Fruit fly (Drosophila melanogaster) whole organism, embryonic: ENCODE measurements around the gene Cubn.
A peak's percentile ranks its signal among the peaks of the same experiment; 100 is the strongest.

Source experiments
- Antp ChIP-seq: fragments of 200-800 bp; sonication (Bioruptor generic); optimal IDR thresholded peaks from 3 replicates; lab custom pipeline; 2016; ENCODE audit warnings: missing biosample characterization, missing genetic modification characterization
- Awh ChIP-seq: fragments of 200-800 bp; sonication (Bioruptor generic); IDR thresholded peaks from 2 replicates; pipeline ENCODE4, ENCODE4 v1.3.6; 2022; ENCODE audit warnings: missing biosample characterization, missing genetic modification characterization
- CG11398 ChIP-seq: fragments of 200-800 bp; sonication (Bioruptor generic); optimal IDR thresholded peaks from 2 replicates; lab custom pipeline; 2016; ENCODE audit warnings: missing biosample characterization, missing genetic modification characterization
- CG12942 ChIP-seq: fragments of 200-800 bp; sonication (Bioruptor generic); optimal IDR thresholded peaks from 3 replicates; lab custom pipeline; 2016; ENCODE audit warnings: missing biosample characterization, missing genetic modification characterization
- CG13775 ChIP-seq: fragments of 200-800 bp; sonication (Bioruptor generic); optimal IDR thresholded peaks from 3 replicates; lab custom pipeline; 2017; ENCODE audit warnings: missing biosample characterization, mild to moderate bottlenecking, missing genetic modification characterization
- CG13894 ChIP-seq: fragments of 200-800 bp; sonication (Bioruptor generic); optimal IDR thresholded peaks from 3 replicates; lab custom pipeline; 2018; ENCODE audit warnings: missing biosample characterization, mild to moderate bottlenecking, missing genetic modification characterization, moderate library complexity
- CG1529 ChIP-seq: fragments of 200-800 bp; sonication (Bioruptor generic); optimal IDR thresholded peaks from 3 replicates; lab custom pipeline; 2018; ENCODE audit warnings: missing biosample characterization, missing genetic modification characterization
- CG15479 ChIP-seq: fragments of 200-800 bp; sonication (Bioruptor generic); optimal IDR thresholded peaks from 3 replicates; lab custom pipeline; 2019; ENCODE audit warnings: missing biosample characterization, mild to moderate bottlenecking, missing genetic modification characterization, moderate library complexity
- CG1602 ChIP-seq: fragments of 200-800 bp; sonication (Bioruptor generic); optimal IDR thresholded peaks from 3 replicates; lab custom pipeline; 2016; ENCODE audit warnings: missing biosample characterization, missing genetic modification characterization
- CG1792 ChIP-seq: fragments of 200-800 bp; sonication (Bioruptor generic); optimal IDR thresholded peaks from 2 replicates; lab custom pipeline; 2016; ENCODE audit warnings: missing biosample characterization, missing genetic modification characterization
- CG1832 ChIP-seq: fragments of 200-800 bp; sonication (Bioruptor generic); optimal IDR thresholded peaks from 2 replicates; lab custom pipeline; 2017; ENCODE audit warnings: missing biosample characterization, mild to moderate bottlenecking, missing genetic modification characterization, inconsistent platforms
- CG2712 ChIP-seq: fragments of 200-800 bp; optimal IDR thresholded peaks from 3 replicates; lab custom pipeline; 2019; ENCODE audit warnings: missing biosample characterization, mild to moderate bottlenecking, missing genetic modification characterization, moderate library complexity
- CG33213 ChIP-seq: fragments of 200-800 bp; sonication (Bioruptor generic); optimal IDR thresholded peaks from 3 replicates; lab custom pipeline; 2016; ENCODE audit warnings: missing biosample characterization, missing genetic modification characterization
- CG3407 ChIP-seq: fragments of 200-800 bp; sonication (Bioruptor generic); optimal IDR thresholded peaks from 2 replicates; lab custom pipeline; 2018; ENCODE audit warnings: missing biosample characterization, mild to moderate bottlenecking, missing genetic modification characterization
- CG42726 ChIP-seq: fragments of 200-800 bp; sonication (Bioruptor generic); IDR thresholded peaks from 2 replicates; pipeline ENCODE4 v1.3.6; 2022; ENCODE audit warnings: missing biosample characterization, missing genetic modification characterization; ENCODE audit not compliant: partially characterized antibody
- CG4360 ChIP-seq: fragments of 200-800 bp; sonication (Bioruptor generic); IDR thresholded peaks from 2 replicates; pipeline ENCODE4 v1.3.6; 2022; ENCODE audit warnings: missing biosample characterization, missing genetic modification characterization
- CG9437 ChIP-seq: fragments of 200-800 bp; sonication (Bioruptor generic); optimal IDR thresholded peaks from 2 replicates; lab custom pipeline; 2018; ENCODE audit warnings: missing biosample characterization, mild to moderate bottlenecking, missing genetic modification characterization
- Dbx ChIP-seq: fragments of 200-800 bp; sonication (Bioruptor generic); IDR thresholded peaks from 3 replicates; pipeline ENCODE4 v1.3.6; 2022; ENCODE audit warnings: missing biosample characterization, missing genetic modification characterization
- Dll ChIP-seq: fragments of 200-800 bp; sonication (Bioruptor generic); IDR thresholded peaks from 4 replicates; pipeline ENCODE4 v1.3.6; 2022; ENCODE audit warnings: missing biosample characterization, missing genetic modification characterization; ENCODE audit not compliant: partially characterized antibody
- Hmx ChIP-seq: fragments of 200-800 bp; sonication (Bioruptor generic); optimal IDR thresholded peaks from 2 replicates; lab custom pipeline; 2016; ENCODE audit warnings: missing biosample characterization, missing genetic modification characterization
- Lhr ChIP-seq: fragments of 200-800 bp; sonication (Bioruptor generic); optimal IDR thresholded peaks from 3 replicates; lab custom pipeline; 2017; ENCODE audit warnings: mild to moderate bottlenecking, missing biosample characterization, missing genetic modification reagents, missing genetic modification characterization
- MESR4 ChIP-seq: fragments of 200-800 bp; sonication (Bioruptor generic); optimal IDR thresholded peaks from 2 replicates; lab custom pipeline; 2018; ENCODE audit warnings: missing biosample characterization, mild to moderate bottlenecking, missing genetic modification characterization, moderate library complexity
- Mes4 ChIP-seq: fragments of 200-800 bp; sonication (Bioruptor generic); optimal IDR thresholded peaks from 2 replicates; lab custom pipeline; 2016; ENCODE audit warnings: missing biosample characterization, missing genetic modification characterization
- Neu2 ChIP-seq: fragments of 200-800 bp; sonication (Bioruptor generic); optimal IDR thresholded peaks from 3 replicates; lab custom pipeline; 2016; ENCODE audit warnings: missing biosample characterization, missing genetic modification characterization, borderline replicate concordance
- Nf-YB ChIP-seq: fragments of 200-800 bp; sonication (Bioruptor generic); optimal IDR thresholded peaks from 3 replicates; lab custom pipeline; 2019; ENCODE audit warnings: missing biosample characterization, mild to moderate bottlenecking, missing genetic modification characterization, moderate library complexity
- Sry-β ChIP-seq: fragments of 200-800 bp; sonication (Bioruptor generic); optimal IDR thresholded peaks from 2 replicates; lab custom pipeline; 2018; ENCODE audit warnings: missing biosample characterization, mild to moderate bottlenecking, missing genetic modification characterization, moderate library complexity
- Ssrp ChIP-seq: fragments of 200-800 bp; sonication (Bioruptor generic); optimal IDR thresholded peaks from 2 replicates; lab custom pipeline; 2018; ENCODE audit warnings: missing biosample characterization, mild to moderate bottlenecking, missing genetic modification characterization, moderate library complexity
- abd-A ChIP-seq: fragments of 200-800 bp; sonication (Bioruptor generic); optimal IDR thresholded peaks from 3 replicates; lab custom pipeline; 2019; ENCODE audit warnings: missing biosample characterization, mild to moderate bottlenecking, missing genetic modification characterization, moderate library complexity
- ac ChIP-seq: fragments of 200-800 bp; sonication (Bioruptor generic); optimal IDR thresholded peaks from 3 replicates; lab custom pipeline; 2017; ENCODE audit warnings: missing biosample characterization, mild to moderate bottlenecking, missing genetic modification characterization
- croc ChIP-seq: fragments of 200-800 bp; sonication (Bioruptor generic); conservative IDR thresholded peaks from 3 replicates; pipeline ENCODE4 v1.3.6; 2022; ENCODE audit warnings: missing biosample characterization, missing genetic modification characterization
- dan ChIP-seq: fragments of 200-800 bp; sonication (Bioruptor generic); IDR thresholded peaks from 2 replicates; pipeline ENCODE4 v1.3.6; 2022; ENCODE audit warnings: missing biosample characterization, missing genetic modification characterization
- dimm ChIP-seq: fragments of 200-800 bp; sonication (Bioruptor generic); IDR thresholded peaks from 2 replicates; pipeline ENCODE4 v1.3.6; 2022; ENCODE audit warnings: missing biosample characterization, missing genetic modification characterization
- dysf ChIP-seq: fragments of 200-800 bp; sonication (Bioruptor generic); IDR thresholded peaks from 3 replicates; pipeline ENCODE4 v1.3.6; 2022; ENCODE audit warnings: missing biosample characterization, missing genetic modification characterization
- fd3F ChIP-seq: fragments of 200-800 bp; sonication (Bioruptor generic); optimal IDR thresholded peaks from 2 replicates; lab custom pipeline; 2018; ENCODE audit warnings: missing biosample characterization, mild to moderate bottlenecking, missing genetic modification characterization, moderate library complexity
- gsb-n ChIP-seq: fragments of 200-800 bp; sonication (Bioruptor generic); optimal IDR thresholded peaks from 3 replicates; lab custom pipeline; 2018; ENCODE audit warnings: missing biosample characterization, mild to moderate bottlenecking, missing genetic modification characterization
- inv ChIP-seq: fragments of 200-800 bp; sonication (Bioruptor generic); IDR thresholded peaks from 2 replicates; pipeline ENCODE4 v1.3.6; 2022; ENCODE audit warnings: missing biosample characterization, missing genetic modification characterization; ENCODE audit not compliant: partially characterized antibody
- knrl ChIP-seq: fragments of 200-800 bp; sonication (Bioruptor generic); IDR thresholded peaks from 3 replicates; pipeline ENCODE4 v1.3.6; 2022; ENCODE audit warnings: missing biosample characterization, missing genetic modification characterization; ENCODE audit not compliant: partially characterized antibody
- p53 ChIP-seq: fragments of 200-800 bp; sonication (Bioruptor generic); optimal IDR thresholded peaks from 2 replicates; lab custom pipeline; 2016; ENCODE audit warnings: missing biosample characterization, missing genetic modification characterization
- salm ChIP-seq: fragments of 200-800 bp; sonication (Bioruptor generic); optimal IDR thresholded peaks from 2 replicates; lab custom pipeline; 2018; ENCODE audit warnings: missing biosample characterization, mild to moderate bottlenecking, missing genetic modification characterization
- sim ChIP-seq: fragments of 200-800 bp; sonication (Bioruptor generic); IDR thresholded peaks from 2 replicates; pipeline ENCODE4 v1.3.6; 2022; ENCODE audit warnings: missing biosample characterization, missing genetic modification characterization
- sna ChIP-seq: fragments of 200-800 bp; sonication (Bioruptor generic); IDR thresholded peaks from 2 replicates; pipeline ENCODE4 v1.3.6; 2022; ENCODE audit warnings: missing biosample characterization, missing genetic modification characterization; ENCODE audit not compliant: partially characterized antibody
- sr ChIP-seq: fragments of 200-800 bp; sonication (Bioruptor generic); IDR thresholded peaks from 3 replicates; pipeline ENCODE4 v1.3.6; 2022; ENCODE audit warnings: missing biosample characterization, missing genetic modification characterization
- stwl ChIP-seq: fragments of 200-800 bp; sonication (Bioruptor generic); optimal IDR thresholded peaks from 3 replicates; lab custom pipeline; 2018; ENCODE audit warnings: missing biosample characterization, mild to moderate bottlenecking, missing genetic modification characterization, moderate library complexity
- tap ChIP-seq: fragments of 200-800 bp; optimal IDR thresholded peaks from 3 replicates; lab custom pipeline; 2019; ENCODE audit warnings: missing biosample characterization, mild to moderate bottlenecking, missing genetic modification characterization, moderate library complexity
- tna ChIP-seq: fragments of 200-800 bp; sonication (Bioruptor generic); IDR thresholded peaks from 2 replicates; pipeline ENCODE4 v1.3.6; 2022; ENCODE audit warnings: missing biosample characterization, missing genetic modification characterization; ENCODE audit not compliant: partially characterized antibody
- trem ChIP-seq: fragments of 200-800 bp; optimal IDR thresholded peaks from 3 replicates; lab custom pipeline; 2019; ENCODE audit warnings: missing biosample characterization, mild to moderate bottlenecking, missing genetic modification characterization, moderate library complexity
- trh ChIP-seq: fragments of 200-800 bp; sonication (Bioruptor generic); optimal IDR thresholded peaks from 2 replicates; lab custom pipeline; 2016; ENCODE audit warnings: missing biosample characterization, missing genetic modification characterization
- unpg ChIP-seq: fragments of 200-800 bp; sonication (Bioruptor generic); optimal IDR thresholded peaks from 3 replicates; lab custom pipeline; 2018; ENCODE audit warnings: missing biosample characterization, mild to moderate bottlenecking, missing genetic modification characterization, moderate library complexity
- vvl ChIP-seq: fragments of 200-800 bp; sonication (Bioruptor generic); IDR thresholded peaks from 2 replicates; pipeline ENCODE4 v1.3.6; 2022; ENCODE audit warnings: missing biosample characterization, missing genetic modification characterization
- zen2 ChIP-seq: fragments of 200-800 bp; sonication (Bioruptor generic); IDR thresholded peaks from 3 replicates; pipeline ENCODE4 v1.3.6; 2022; ENCODE audit warnings: missing biosample characterization, missing genetic modification characterization; ENCODE audit not compliant: partially characterized antibody
- zf30C ChIP-seq: fragments of 200-800 bp; sonication (Bioruptor generic); optimal IDR thresholded peaks from 3 replicates; lab custom pipeline; 2018; ENCODE audit warnings: missing biosample characterization, mild to moderate bottlenecking, missing genetic modification characterization

Gene Cubn

DNA sequence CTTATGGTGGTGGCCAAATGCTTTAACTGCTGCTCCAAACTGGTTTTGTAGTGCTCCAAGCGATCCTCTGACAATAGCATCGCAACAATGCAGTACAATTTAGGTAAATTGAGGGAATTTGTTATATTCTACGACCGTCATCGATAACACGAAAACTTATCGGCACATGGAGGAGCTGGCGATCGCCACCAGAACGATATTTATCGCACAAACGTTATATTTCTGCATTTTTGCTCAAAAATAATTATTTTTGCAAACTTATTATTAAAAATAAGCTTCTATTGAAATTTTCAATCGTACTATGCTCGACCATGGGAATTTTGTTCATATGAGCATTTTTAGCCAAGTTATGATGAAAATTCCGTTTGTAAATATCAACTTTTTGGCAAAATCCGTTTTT lies 14.7 kb downstream of the Cubn start, which contains the start of gene CG15317 (continued):
- TF ChIP-seq CG3407 (GFP tag; lab: Kevin White, UChicago) (no peak), trh (no peak), Dll (GFP tag; lab: Robert Waterston, UW) (peak; percentile 79), p53 (GFP tag; lab: Kevin White, UChicago) (no peak), CG42726 (GFP tag; lab: Robert Waterston, UW) (peak; percentile 65; the same call in 1 of the 2 replicates), inv (GFP tag; lab: Robert Waterston, UW) (peak; percentile 74), zen2 (GFP tag; lab: Robert Waterston, UW) (peak; percentile 74), CG11398 (GFP tag; lab: Kevin White, UChicago) (no peak), CG15479 (no peak), Mes4 (GFP tag; lab: Kevin White, UChicago) (no peak), CG2712 (tag; lab: Kevin White, UChicago) (no peak), CG12942 (GFP tag; lab: Kevin White, UChicago) (no peak), sr (GFP tag; lab: Robert Waterston, UW) (no peak), sim (GFP tag; lab: Robert Waterston, UW) (no peak), vvl (GFP tag; lab: Robert Waterston, UW) (no peak), CG4360 (GFP tag; lab: Robert Waterston, UW) (no peak), dan (GFP tag; lab: Robert Waterston, UW) (no peak), tap (tag; lab: Kevin White, UChicago) (no peak), fd3F (GFP tag; lab: Kevin White, UChicago) (no peak), trem (tag; lab: Kevin White, UChicago) (no peak), Lhr (no peak), Awh (GFP tag; lab: Robert Waterston, UW) (no peak), dimm (GFP tag; lab: Robert Waterston, UW) (no peak), Nf-YB (no peak), MESR4 (GFP tag; lab: Kevin White, UChicago) (peak; percentile 40), CG33213 (no peak), CG13894 (tag; lab: Kevin White, UChicago) (no peak), Antp (GFP tag; lab: Kevin White, UChicago) (no peak), abd-A (tag; lab: Kevin White, UChicago) (no peak), Hmx (GFP tag; lab: Kevin White, UChicago) (no peak), CG1792 (GFP tag; lab: Kevin White, UChicago) (no peak), unpg (GFP tag; lab: Kevin White, UChicago) (no peak), dysf (no peak), Sry-β (no peak), CG1602 (no peak), CG9437 (GFP tag; lab: Kevin White, UChicago) (no peak), gsb-n (no peak), Dbx (GFP tag; lab: Robert Waterston, UW) (no peak), Ssrp (tag; lab: Kevin White, UChicago) (no peak), Neu2 (GFP tag; lab: Kevin White, UChicago) (no peak), tna (GFP tag; lab: Robert Waterston, UW) (peak; percentile 75), salm (tag; lab: Kevin White, UChicago) (no peak), CG1832 (GFP tag; lab: Kevin White, UChicago) (no peak), ac (no peak), zf30C (GFP tag; lab: Kevin White, UChicago) (no peak), CG13775 (no peak), stwl (tag; lab: Kevin White, UChicago) (peak; percentile 45), sna (GFP tag; lab: Robert Waterston, UW) (0 out of 2 replicates have a peak, but pooled peaks have one; percentile 41), croc (GFP tag; lab: Robert Waterston, UW) (no peak), knrl (peak; percentile 70; the same call in 2 of the 3 replicates), CG1529 (GFP tag; lab: Kevin White, UChicago) (no peak)
